Worm (Caenorhabditis elegans) whole organism, early embryonic: ENCODE measurements around the gene nas-37.

Source experiments
- ama-1 ChIP-seq: fragments of 150-350 bp; optimal IDR thresholded peaks from 2 replicates; lab custom pipeline; 2014
- ceh-36 ChIP-seq: sonication (generic microtip); optimal IDR thresholded peaks from 2 replicates; lab custom pipeline; 2016; ENCODE audit warnings: missing genetic modification characterization, inconsistent platforms, missing compliant biosample characterization
- flt-1 ChIP-seq: fragments of 200-800 bp; sonication (Bioruptor generic); IDR thresholded peaks from 2 replicates; pipeline ENCODE4 v1.3.6; 2022; ENCODE audit warnings: missing genetic modification characterization, missing compliant biosample characterization
- hmbx-1 ChIP-seq: sonication (generic microtip); optimal IDR thresholded peaks from 2 replicates; lab custom pipeline; 2016; ENCODE audit warnings: mild to moderate bottlenecking, missing genetic modification characterization, missing compliant biosample characterization
- scrt-1 ChIP-seq: fragments of 200-800 bp; sonication (Bioruptor generic); IDR thresholded peaks from 2 replicates; pipeline ENCODE4 v1.3.6; 2022; ENCODE audit warnings: missing genetic modification characterization, missing compliant biosample characterization
- sea-1 ChIP-seq: fragments of 200-800 bp; sonication (Bioruptor generic); conservative IDR thresholded peaks from 2 replicates; pipeline ENCODE4 v1.3.6; 2022; ENCODE audit warnings: missing genetic modification characterization, missing compliant biosample characterization
- tbx-11 ChIP-seq: fragments of 200-800 bp; sonication (Bioruptor generic); IDR thresholded peaks from 2 replicates; pipeline ENCODE4 v1.3.6; 2022; ENCODE audit warnings: missing genetic modification characterization, missing compliant biosample characterization

DNA sequence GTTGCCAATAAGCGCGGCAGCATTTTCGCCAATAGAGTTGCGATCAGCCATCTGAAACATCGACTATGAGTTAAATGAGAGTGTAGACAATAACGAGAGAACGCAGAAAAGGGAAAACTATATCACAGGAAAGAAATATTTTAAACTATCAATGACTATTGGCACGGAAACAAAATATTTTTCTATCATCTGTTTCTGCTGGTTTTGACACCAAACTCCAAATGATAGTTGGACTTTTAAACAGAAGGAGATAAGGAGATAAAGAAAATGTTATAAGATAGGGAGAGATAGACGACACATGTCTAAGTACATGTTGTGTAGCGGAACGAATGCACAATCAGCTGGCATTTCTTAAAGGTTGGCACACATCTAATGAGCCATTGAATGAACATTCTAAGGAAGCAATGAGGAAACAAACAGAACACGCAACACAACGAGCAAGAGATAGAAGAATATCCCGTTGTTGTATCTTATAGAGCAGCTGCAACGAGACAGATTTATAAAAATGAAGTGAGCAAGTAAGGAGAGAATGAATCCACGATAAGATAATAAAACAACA is 5.7 kb upstream of the nas-37 start, which contains the start of gene cysl-1:
- no peak for TF ChIP-seq tbx-11 (GFP tag; lab: Robert Waterston, UW)
- TF ChIP-seq flt-1 (GFP tag; lab: Robert Waterston, UW): no peak
- TF ChIP-seq ama-1 (lab: Kevin White, UChicago): no peak
- no peak for TF ChIP-seq scrt-1 (GFP tag; lab: Robert Waterston, UW)
- TF ChIP-seq ceh-36: no peak
- no peak for TF ChIP-seq hmbx-1
- TF ChIP-seq sea-1: no peak
